Fruit fly (Drosophila melanogaster) whole organism, wandering third instar larva: ENCODE data around the gene CG4375.
A peak's percentile ranks its signal among the peaks of the same experiment; 100 is the strongest.

ENCODE experiments used
- Abd-B ChIP-seq: fragments of >200 bp; optimal IDR thresholded peaks from 2 replicates; lab custom pipeline; 2017; ENCODE audit warnings: missing biosample characterization, missing genetic modification characterization
- CG32264 ChIP-seq: fragments of 200-800 bp; sonication (Bioruptor generic); optimal IDR thresholded peaks from 2 replicates; lab custom pipeline; 2016; ENCODE audit warnings: missing biosample characterization, missing genetic modification characterization
- CG9705 ChIP-seq: fragments of 200-800 bp; sonication (Bioruptor generic); optimal IDR thresholded peaks from 2 replicates; lab custom pipeline; 2018; ENCODE audit warnings: missing biosample characterization, mild to moderate bottlenecking, missing genetic modification characterization
- CrebA ChIP-seq: fragments of 200-800 bp; sonication (Bioruptor generic); optimal IDR thresholded peaks from 2 replicates; lab custom pipeline; 2016; ENCODE audit warnings: missing biosample characterization, mild to moderate bottlenecking, missing genetic modification characterization, borderline replicate concordance
- Dfd ChIP-seq: fragments of >200 bp; optimal IDR thresholded peaks from 2 replicates; lab custom pipeline; 2017; ENCODE audit warnings: missing biosample characterization, missing genetic modification characterization
- Dif ChIP-seq: fragments of 200-275, 200-300 bp; sonication (Bioruptor generic); optimal IDR thresholded peaks from 2 replicates; lab custom pipeline; 2018; ENCODE audit warnings: missing biosample characterization, missing genetic modification characterization; ENCODE audit not compliant: partially characterized antibody
- GATAd ChIP-seq: sonication (Bioruptor generic); optimal IDR thresholded peaks from 2 replicates; lab custom pipeline; 2016; ENCODE audit warnings: missing biosample characterization, missing genetic modification characterization
- HLH106 ChIP-seq: fragments of 200-800 bp; optimal IDR thresholded peaks from 3 replicates; lab custom pipeline; 2019; ENCODE audit warnings: missing biosample characterization, mild to moderate bottlenecking, missing genetic modification characterization, moderate library complexity
- Hnf4 ChIP-seq: fragments of 200-800 bp; sonication (Bioruptor generic); optimal IDR thresholded peaks from 2 replicates; lab custom pipeline; 2016; ENCODE audit warnings: missing biosample characterization, mild to moderate bottlenecking, missing genetic modification characterization
- Hr78 ChIP-seq: fragments of >200 bp; optimal IDR thresholded peaks from 2 replicates; lab custom pipeline; 2017; ENCODE audit warnings: missing biosample characterization, missing genetic modification characterization
- Hr83 ChIP-seq: fragments of 200-300 bp; sonication (Bioruptor generic); optimal IDR thresholded peaks from 2 replicates; lab custom pipeline; 2016; ENCODE audit warnings: missing biosample characterization, mild to moderate bottlenecking, missing genetic modification characterization, moderate library complexity; ENCODE audit not compliant: poor library complexity, severe bottlenecking
- Jra ChIP-seq: sonication (Bioruptor generic); optimal IDR thresholded peaks from 2 replicates; lab custom pipeline; 2016; ENCODE audit warnings: missing biosample characterization, missing genetic modification characterization
- Mio ChIP-seq: sonication (Bioruptor generic); optimal IDR thresholded peaks from 2 replicates; lab custom pipeline; 2016; ENCODE audit warnings: missing biosample characterization, missing genetic modification characterization
- Myc ChIP-seq: fragments of >200 bp; optimal IDR thresholded peaks from 2 replicates; lab custom pipeline; 2017
- N ChIP-seq: fragments of >200 bp; optimal IDR thresholded peaks from 2 replicates; lab custom pipeline; 2018; ENCODE audit warnings: missing biosample characterization, missing external identifiers, missing genetic modification characterization
- OdsH ChIP-seq: fragments of 200-800 bp; sonication (Bioruptor generic); optimal IDR thresholded peaks from 2 replicates; lab custom pipeline; 2016; ENCODE audit warnings: missing biosample characterization, mild to moderate bottlenecking, missing genetic modification characterization
- Rel ChIP-seq, 2 experiments: fragments of 200-800 bp; sonication (Bioruptor generic) in 1 of 2; optimal IDR thresholded peaks; 2 replicates in 1 of 2; 3 replicates in 1 of 2; lab custom pipeline; 2016 to 2019; ENCODE audit warnings: mild to moderate bottlenecking in 2 of 2, missing biosample characterization in 2 of 2, missing genetic modification characterization in 2 of 2, moderate library complexity in 1 of 2
- Sp1 ChIP-seq: fragments of 200-800 bp; sonication (Bioruptor generic); optimal IDR thresholded peaks from 3 replicates; lab custom pipeline; 2019; ENCODE audit warnings: missing biosample characterization, mild to moderate bottlenecking, missing genetic modification characterization, moderate library complexity
- Vsx2 ChIP-seq: fragments of 200-300, 225-300 bp; sonication (Bioruptor generic); optimal IDR thresholded peaks from 2 replicates; lab custom pipeline; 2018; ENCODE audit warnings: missing biosample characterization, missing genetic modification characterization; ENCODE audit not compliant: partially characterized antibody
- br ChIP-seq: fragments of 200-800 bp; sonication (Bioruptor generic); optimal IDR thresholded peaks from 2 replicates; lab custom pipeline; 2016; ENCODE audit warnings: missing biosample characterization, missing genetic modification characterization
- brk ChIP-seq: fragments of 200-800 bp; sonication (Bioruptor generic); optimal IDR thresholded peaks from 2 replicates; lab custom pipeline; 2016; ENCODE audit warnings: missing biosample characterization, mild to moderate bottlenecking, missing genetic modification characterization
- dl ChIP-seq, 2 experiments: fragments of 175-275, 200-275 bp in 1 of 2; fragments of 200-275 bp in 1 of 2; sonication (Bioruptor generic); optimal IDR thresholded peaks; lab custom pipeline; 2018; ENCODE audit warnings: mild to moderate bottlenecking in 2 of 2, missing biosample characterization in 2 of 2, missing genetic modification characterization in 2 of 2, moderate library complexity in 2 of 2; ENCODE audit not compliant: partially characterized antibody in 2 of 2, insufficient read depth in 1 of 2
- dmrt93B ChIP-seq: fragments of 200-800 bp; sonication (Bioruptor generic); optimal IDR thresholded peaks from 2 replicates; lab custom pipeline; 2018; ENCODE audit warnings: missing biosample characterization, mild to moderate bottlenecking, missing genetic modification characterization
- dsf ChIP-seq: sonication (Bioruptor generic); optimal IDR thresholded peaks from 2 replicates; lab custom pipeline; 2016; ENCODE audit warnings: missing biosample characterization, missing genetic modification characterization, borderline replicate concordance
- ey ChIP-seq: fragments of 200-800 bp; sonication (Bioruptor generic); optimal IDR thresholded peaks from 2 replicates; lab custom pipeline; 2016; ENCODE audit warnings: missing biosample characterization, missing genetic modification characterization
- foxo ChIP-seq, 2 experiments: fragments of 200-800 bp; sonication (Bioruptor generic); optimal IDR thresholded peaks; 2 replicates in 1 of 2; 3 replicates in 1 of 2; lab custom pipeline; 2016 to 2017; ENCODE audit warnings: missing biosample characterization in 2 of 2, missing genetic modification characterization in 2 of 2
- fru ChIP-seq: fragments of 200-800 bp; sonication (Bioruptor generic); optimal IDR thresholded peaks from 3 replicates; lab custom pipeline; 2016; ENCODE audit warnings: missing biosample characterization, mild to moderate bottlenecking, missing genetic modification characterization
- h ChIP-seq: fragments of 200-800 bp; sonication (Bioruptor generic); optimal IDR thresholded peaks from 3 replicates; lab custom pipeline; 2016; ENCODE audit warnings: missing biosample characterization, mild to moderate bottlenecking, missing genetic modification characterization
- jim ChIP-seq: fragments of 175-275, 200-325 bp; sonication (Bioruptor generic); optimal IDR thresholded peaks from 2 replicates; lab custom pipeline; 2016; ENCODE audit warnings: missing biosample characterization, mild to moderate bottlenecking, missing genetic modification characterization
- lola ChIP-seq: fragments of >200 bp; optimal IDR thresholded peaks from 2 replicates; lab custom pipeline; 2017; ENCODE audit warnings: missing biosample characterization, missing genetic modification characterization
- pan ChIP-seq: fragments of >200 bp; optimal IDR thresholded peaks from 2 replicates; lab custom pipeline; 2017
- psq ChIP-seq: fragments of 200-800 bp; sonication (Bioruptor generic); optimal IDR thresholded peaks from 3 replicates; lab custom pipeline; 2017; ENCODE audit warnings: missing biosample characterization, mild to moderate bottlenecking, missing genetic modification characterization, moderate library complexity
- rgr ChIP-seq: fragments of 200-800 bp; sonication (Bioruptor generic); optimal IDR thresholded peaks from 3 replicates; lab custom pipeline; 2016; ENCODE audit warnings: missing biosample characterization, mild to moderate bottlenecking, missing genetic modification characterization
- sage ChIP-seq: fragments of 200-800 bp; sonication (Bioruptor generic); optimal IDR thresholded peaks from 2 replicates; lab custom pipeline; 2016; ENCODE audit warnings: missing biosample characterization, mild to moderate bottlenecking, missing genetic modification characterization
- sv ChIP-seq: fragments of 200-800 bp; sonication (Bioruptor generic); optimal IDR thresholded peaks from 3 replicates; lab custom pipeline; 2016; ENCODE audit warnings: missing biosample characterization, missing genetic modification characterization
- tai ChIP-seq: sonication (Bioruptor generic); optimal IDR thresholded peaks from 2 replicates; lab custom pipeline; 2016; ENCODE audit warnings: missing biosample characterization, missing genetic modification characterization
- usp ChIP-seq: fragments of >200 bp; optimal IDR thresholded peaks from 2 replicates; lab custom pipeline; 2017; ENCODE audit warnings: missing biosample characterization, missing genetic modification characterization
- woc ChIP-seq: sonication (Bioruptor generic); optimal IDR thresholded peaks from 2 replicates; lab custom pipeline; 2016; ENCODE audit warnings: missing biosample characterization, mild to moderate bottlenecking, missing genetic modification characterization

CG4375 gene

DNA sequence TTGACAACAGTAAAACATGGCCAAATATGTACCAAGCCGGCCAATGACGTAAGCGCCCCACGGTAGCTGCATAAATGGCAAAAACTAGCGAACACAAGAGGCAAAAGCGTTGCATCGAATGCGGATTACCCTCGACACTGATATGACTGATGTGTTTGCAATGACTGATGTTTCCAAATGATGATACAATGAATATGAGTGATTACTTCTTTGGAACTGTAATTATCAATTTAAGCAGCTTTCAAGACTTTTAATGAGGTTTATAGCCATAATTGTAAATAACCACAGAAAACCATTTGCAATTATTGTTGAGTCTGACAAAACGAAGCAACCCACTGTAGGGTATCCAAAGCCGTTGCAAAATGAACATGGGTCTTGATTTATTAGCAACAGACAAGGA is 46.8 kb upstream of the CG4375 start:
- TF ChIP-seq Jra (GFP tag; lab: Kevin White, UChicago): no peak
- no peak for TF ChIP-seq woc (GFP tag; lab: Kevin White, UChicago)
- no peak for TF ChIP-seq sage

DNA sequence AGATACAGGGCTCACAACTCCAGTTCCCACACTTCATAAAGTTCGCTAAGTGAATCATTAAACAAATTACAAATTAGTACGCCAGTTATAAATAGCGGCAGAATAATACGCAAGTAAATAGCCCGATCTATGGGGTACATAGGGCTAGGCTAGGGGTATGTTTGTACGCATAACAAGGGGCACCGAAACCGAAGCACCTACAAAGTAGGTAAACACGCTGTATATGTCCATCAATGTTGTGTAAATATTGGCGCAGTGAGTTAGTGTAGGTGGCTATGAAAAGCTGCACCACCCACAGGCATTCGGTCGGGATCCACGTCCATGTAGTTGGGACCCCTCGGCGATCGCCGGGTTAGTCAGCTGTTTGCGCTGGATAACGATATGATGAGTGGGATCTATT is 45.5 kb upstream of the CG4375 start:
- peak; percentile 52 for TF ChIP-seq HLH106 (tag; lab: Kevin White, UChicago)
- TF ChIP-seq lola (GFP tag; lab: Kevin White, UChicago): no peak
- TF ChIP-seq dl (GFP tag; optimal IDR thresholded peaks at IDR 0.05; lab: Kevin White, UChicago; ENCODE audit: insufficient read depth in 1 of 2, partially characterized antibody in 2 of 2): no peak
- TF ChIP-seq woc (GFP tag; lab: Kevin White, UChicago): peak; percentile 36
- TF ChIP-seq foxo (GFP tag; optimal IDR thresholded peaks at IDR 0.05; lab: Kevin White, UChicago): peak; percentile 34 to 79
- TF ChIP-seq Hnf4 (GFP tag; lab: Kevin White, UChicago): peak; percentile 92
- peak; percentile 94 for TF ChIP-seq OdsH (GFP tag; lab: Kevin White, UChicago)
- peak; percentile 75 for TF ChIP-seq psq
- TF ChIP-seq rgr (GFP tag; lab: Kevin White, UChicago): peak; percentile 96
- TF ChIP-seq Dfd (GFP tag; lab: Kevin White, UChicago): no peak
- peak; percentile 74 for TF ChIP-seq CG32264
- peak; percentile 82 for TF ChIP-seq ey (GFP tag; lab: Kevin White, UChicago)
- peak; percentile 95 for TF ChIP-seq h (GFP tag; lab: Kevin White, UChicago)
- peak; percentile 84 for TF ChIP-seq fru
- peak; percentile 53 for TF ChIP-seq Mio (GFP tag; lab: Kevin White, UChicago)
- TF ChIP-seq pan: no peak
- TF ChIP-seq CrebA: no peak
- no peak for TF ChIP-seq usp (GFP tag; lab: Kevin White, UChicago)
- TF ChIP-seq jim (GFP tag; lab: Kevin White, UChicago): peak; percentile 99
- TF ChIP-seq sage: no peak
- TF ChIP-seq dmrt93B (GFP tag; lab: Kevin White, UChicago): peak; percentile 67
- TF ChIP-seq GATAd (GFP tag; lab: Kevin White, UChicago): peak; percentile 90
- no peak for TF ChIP-seq N (GFP tag; lab: Kevin White, UChicago)
- peak; percentile 90 for TF ChIP-seq sv (GFP tag; lab: Kevin White, UChicago)
- TF ChIP-seq Dif (GFP tag; lab: Kevin White, UChicago): no peak
- TF ChIP-seq CG9705: no peak
- TF ChIP-seq Hr83 (GFP tag; lab: Kevin White, UChicago): peak; percentile 100
- TF ChIP-seq Abd-B: no peak
- peak; percentile 79 for TF ChIP-seq br (GFP tag; lab: Kevin White, UChicago)
- TF ChIP-seq Sp1: peak; percentile 39
- TF ChIP-seq Jra (GFP tag; lab: Kevin White, UChicago): peak; percentile 88

DNA sequence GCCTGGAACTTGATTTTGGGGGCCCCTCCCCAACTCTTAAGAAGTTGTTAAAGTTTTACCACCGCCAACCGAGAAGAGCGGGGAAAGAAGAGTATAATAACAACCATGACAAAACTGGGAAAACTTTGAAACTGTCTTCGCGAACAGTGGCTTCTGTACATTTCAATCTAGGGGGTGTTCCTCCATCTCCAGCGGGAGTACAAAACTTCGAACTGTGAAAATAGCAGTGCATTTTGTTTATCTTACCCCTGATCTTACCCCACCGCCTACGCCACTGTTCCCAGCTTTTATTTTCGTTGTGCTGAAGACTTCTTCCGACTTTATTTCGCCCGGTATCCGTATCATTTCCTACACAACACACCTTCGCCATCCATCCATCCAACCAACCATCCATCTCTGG is 44.2 kb upstream of the CG4375 start:
- TF ChIP-seq h (GFP tag; lab: Kevin White, UChicago) (peak; percentile 56), Sp1 (peak; percentile 20), tai (GFP tag; lab: Kevin White, UChicago) (no peak), Dif (GFP tag; lab: Kevin White, UChicago) (no peak), CG9705 (no peak), dmrt93B (GFP tag; lab: Kevin White, UChicago) (peak; percentile 2), pan (no peak), rgr (GFP tag; lab: Kevin White, UChicago) (peak; percentile 42), dl (GFP tag; optimal IDR thresholded peaks at IDR 0.05; lab: Kevin White, UChicago; ENCODE audit: insufficient read depth in 1 of 2, partially characterized antibody in 2 of 2) (no peak), CrebA (no peak), Hr78 (GFP tag; lab: Kevin White, UChicago) (no peak), Jra (GFP tag; lab: Kevin White, UChicago) (no peak), brk (GFP tag; lab: Kevin White, UChicago) (no peak), HLH106 (tag; lab: Kevin White, UChicago) (peak; percentile 53), usp (GFP tag; lab: Kevin White, UChicago) (no peak), Hr83 (GFP tag; lab: Kevin White, UChicago) (no peak), br (GFP tag; lab: Kevin White, UChicago) (peak; percentile 20), Vsx2 (GFP tag; lab: Kevin White, UChicago) (no peak), Abd-B (no peak), ey (GFP tag; lab: Kevin White, UChicago) (peak; percentile 56), sv (GFP tag; lab: Kevin White, UChicago) (no peak), Rel (GFP tag; optimal IDR thresholded peaks at IDR 0.05; lab: Kevin White, UChicago) (no peak), Rel (tag; optimal IDR thresholded peaks at IDR 0.05; lab: Kevin White, UChicago) (no peak), Dfd (GFP tag; lab: Kevin White, UChicago) (no peak), Myc (lab: Kevin White, UChicago) (no peak), GATAd (GFP tag; lab: Kevin White, UChicago) (no peak), woc (GFP tag; lab: Kevin White, UChicago) (peak; percentile 12), N (GFP tag; lab: Kevin White, UChicago) (no peak), Hnf4 (GFP tag; lab: Kevin White, UChicago) (no peak), OdsH (GFP tag; lab: Kevin White, UChicago) (peak; percentile 5), fru (peak; percentile 65), Mio (GFP tag; lab: Kevin White, UChicago) (no peak), psq (no peak), CG32264 (no peak), sage (no peak), lola (GFP tag; lab: Kevin White, UChicago) (no peak), dsf (no peak), jim (GFP tag; lab: Kevin White, UChicago) (no peak), foxo (GFP tag; optimal IDR thresholded peaks at IDR 0.05; lab: Kevin White, UChicago) (peak in 1 of 2 experiments; percentile 68)
